Fruit fly (Drosophila melanogaster): Measurements from ENCODE around the gene CG46270.

- TF ChIP-seq CG8478 (optimal IDR thresholded peaks at IDR 0.05) (no peak), CTCF (optimal IDR thresholded peaks at IDR 0.05) (no peak)
These were observed 27.5 kb downstream of the CG46270 start, which contains the start of gene mthl11 for dm6 chr3R:10400732-10401131.

Data from S2 (cell line).